Worm (Caenorhabditis elegans): Measurements from ENCODE around the gene sma-3.

DNA sequence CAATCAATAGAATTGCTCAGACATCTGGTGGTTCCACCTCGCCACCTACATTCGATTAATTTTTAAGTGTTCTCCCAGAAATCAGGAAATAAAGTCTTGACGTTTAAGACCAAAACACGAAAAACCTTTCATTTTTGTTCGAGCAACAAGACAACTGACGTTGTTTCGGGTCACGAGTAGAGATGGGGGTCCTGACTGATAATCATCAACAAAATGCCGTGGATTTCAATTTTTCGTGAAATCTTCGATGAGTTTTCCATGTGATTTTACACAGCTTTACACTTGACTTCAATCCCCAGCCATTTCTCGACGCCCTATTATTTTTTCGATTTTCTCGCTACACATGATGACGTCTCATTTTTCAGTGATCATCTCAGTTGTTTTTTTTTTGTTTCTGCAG is 7.3 kb upstream of the sma-3 start:
- no peak for TF ChIP-seq ceh-24 (tag; optimal IDR thresholded peaks at IDR 0.05)
- no peak for TF ChIP-seq madf-2 (tag; optimal IDR thresholded peaks at IDR 0.05)
- no peak for TF ChIP-seq tbx-2 (tag; optimal IDR thresholded peaks at IDR 0.05)
- no peak for TF ChIP-seq pha-4 (tag; optimal IDR thresholded peaks at IDR 0.05)
- TF ChIP-seq lin-11 (tag; optimal IDR thresholded peaks at IDR 0.05), result no peak
